Worm (Caenorhabditis elegans): Measurements from ENCODE around the gene rpn-1.

DNA sequence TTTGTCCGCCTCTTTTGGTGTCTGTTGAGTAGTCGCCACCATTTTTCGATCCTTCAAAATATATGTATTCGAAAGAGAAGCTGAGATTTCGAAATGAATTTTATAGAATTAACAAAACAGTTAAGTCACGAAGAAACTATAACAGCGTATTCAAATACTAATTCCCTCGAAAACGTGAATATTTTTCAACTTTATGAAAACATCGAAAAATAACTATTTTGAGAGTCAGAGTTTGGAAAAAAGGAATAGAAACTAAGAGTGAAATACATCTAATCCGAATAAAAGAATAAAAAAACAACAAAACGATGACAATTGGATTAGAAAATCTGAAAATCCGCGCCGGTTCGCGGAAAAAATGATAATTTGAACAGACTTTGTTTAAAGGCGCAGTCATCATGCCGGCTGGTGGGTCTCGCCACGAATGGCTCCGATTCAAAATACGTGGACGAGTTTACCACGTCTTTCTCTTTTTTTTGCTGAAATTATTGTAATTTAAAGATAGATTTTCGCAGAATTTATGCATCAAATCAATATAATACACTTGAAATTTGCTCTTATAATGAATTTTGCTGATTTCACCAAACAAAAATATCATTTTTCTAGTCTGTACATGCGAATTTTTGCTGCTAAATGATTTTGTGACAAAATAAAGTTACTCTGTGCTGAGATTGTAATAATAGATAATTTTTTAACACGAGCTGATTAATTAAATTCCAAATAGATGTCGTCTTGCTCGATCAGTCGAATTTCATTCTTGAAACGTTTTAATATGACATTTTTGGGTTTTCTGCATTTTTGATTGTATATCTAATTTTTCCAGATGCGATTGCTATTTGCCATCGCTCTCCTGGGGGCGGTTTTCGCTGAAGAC is at the start of gene rpn-1, which contains the start of gene ribo-1:
- TF ChIP-seq dao-5 (tag; optimal IDR thresholded peaks at IDR 0.05) = no peak
- peak; percentile 60 for TF ChIP-seq W03F9.2 (tag; optimal IDR thresholded peaks at IDR 0.05)
